Fruit fly (Drosophila melanogaster): ENCODE results near the gene CG14693.

The CG14693 gene

dm6 chr3R:10788186-10788585 is 26.7 kb downstream of the CG14693 start, which contains the start of the genes Art1 and Mcm5 (continued):
- TF ChIP-seq CG12236 (GFP tag; optimal IDR thresholded peaks at IDR 0.05) (no peak), CG31365 (tag; optimal IDR thresholded peaks at IDR 0.05) (no peak), Hand (GFP tag; optimal IDR thresholded peaks at IDR 0.05) (no peak), CG8478 (optimal IDR thresholded peaks at IDR 0.05) (no peak), CG34422 (GFP tag; IDR thresholded peaks at IDR 0.05) (peak; percentile 51; the same call in 1 of the 3 replicates), CG8290 (GFP tag; optimal IDR thresholded peaks at IDR 0.05) (peak; percentile 45), CG8290 (tag; optimal IDR thresholded peaks at IDR 0.05) (no peak), CG13123 (GFP tag; optimal IDR thresholded peaks at IDR 0.05) (peak; percentile 12), eve (GFP tag; optimal IDR thresholded peaks at IDR 0.05) (no peak), CG3407 (GFP tag; optimal IDR thresholded peaks at IDR 0.05) (no peak), zf30C (GFP tag; optimal IDR thresholded peaks at IDR 0.05) (no peak), CG31388 (GFP tag; optimal IDR thresholded peaks at IDR 0.05) (no peak), CG1024 (GFP tag; IDR thresholded peaks at IDR 0.05) (no peak), NK7.1 (GFP tag; optimal IDR thresholded peaks at IDR 0.05) (peak; percentile 34), Meics (GFP tag; optimal IDR thresholded peaks at IDR 0.05) (peak; percentile 24), Xbp1 (GFP tag; optimal IDR thresholded peaks at IDR 0.05) (peak; percentile 62), Max (GFP tag; optimal IDR thresholded peaks at IDR 0.05) (peak; percentile 83), CG10431 (GFP tag; optimal IDR thresholded peaks at IDR 0.05) (no peak), onecut (GFP tag; IDR thresholded peaks at IDR 0.05) (no peak; the same call in 1 of the 2 replicates), ab (GFP tag; optimal IDR thresholded peaks at IDR 0.05) (no peak), lola (GFP tag; optimal IDR thresholded peaks at IDR 0.05) (peak in 1 of 3 experiments; percentile 42), bcd (GFP tag; optimal IDR thresholded peaks at IDR 0.05) (peak; percentile 11), D19A (tag; optimal IDR thresholded peaks at IDR 0.05) (no peak), Hsf (GFP tag; optimal IDR thresholded peaks at IDR 0.05) (peak; percentile 70), abd-A (tag; optimal IDR thresholded peaks at IDR 0.05) (no peak), CG13424 (tag; optimal IDR thresholded peaks at IDR 0.05) (no peak), ato (GFP tag; IDR thresholded peaks at IDR 0.05; ENCODE audit: partially characterized antibody) (0 out of 2 replicates have a peak, but pooled peaks have one; percentile 29), fd102C (GFP tag; optimal IDR thresholded peaks at IDR 0.05) (no peak), Dfd (GFP tag; optimal IDR thresholded peaks at IDR 0.05) (no peak), sqz (GFP tag; optimal IDR thresholded peaks at IDR 0.05) (no peak), CG14860 (GFP tag; IDR thresholded peaks at IDR 0.05; ENCODE audit: partially characterized antibody) (peak; percentile 90), D19B (GFP tag; optimal IDR thresholded peaks at IDR 0.05) (no peak), Chrac-16 (GFP tag; optimal IDR thresholded peaks at IDR 0.05) (peak; percentile 26), CG15479 (GFP tag; optimal IDR thresholded peaks at IDR 0.05) (no peak), shn (GFP tag; optimal IDR thresholded peaks at IDR 0.05) (peak; percentile 52), ssp (GFP tag; IDR thresholded peaks at IDR 0.05) (peak; percentile 42), Eip74EF (GFP tag; optimal IDR thresholded peaks at IDR 0.05) (no peak), CG6813 (GFP tag; optimal IDR thresholded peaks at IDR 0.05) (no peak), CG10654 (GFP tag; optimal IDR thresholded peaks at IDR 0.05) (peak; percentile 23), MTF-1 (GFP tag; optimal IDR thresholded peaks at IDR 0.05; ENCODE audit: borderline replicate concordance) (no peak), zen (tag; optimal IDR thresholded peaks at IDR 0.05) (peak; percentile 38), gcm (GFP tag; optimal IDR thresholded peaks at IDR 0.05) (no peak), CG4424 (GFP tag; optimal IDR thresholded peaks at IDR 0.05) (peak; percentile 54), CG9932 (GFP tag; IDR thresholded peaks at IDR 0.05) (peak; percentile 75), CG18764 (GFP tag; optimal IDR thresholded peaks at IDR 0.05) (peak; percentile 27), CG11247 (GFP tag; IDR thresholded peaks at IDR 0.05) (0 out of 2 replicates have a peak, but pooled peaks have one; percentile 38), CoRest (tag; optimal IDR thresholded peaks at IDR 0.05) (peak; percentile 80), NC2α (GFP tag; optimal IDR thresholded peaks at IDR 0.05) (no peak), bbx (GFP tag; IDR thresholded peaks at IDR 0.05; ENCODE audit: partially characterized antibody) (peak; percentile 80), CG16813 (GFP tag; IDR thresholded peaks at IDR 0.05; ENCODE audit: partially characterized antibody) (peak; percentile 96), CG16779 (GFP tag; IDR thresholded peaks at IDR 0.05) (no peak)
